Worm (Caenorhabditis elegans) whole organism, L1 larva: ENCODE results near the gene T08G5.3.

Experiments used
- C04F5.9 ChIP-seq: sonication (generic microtip); optimal IDR thresholded peaks from 2 replicates; lab custom pipeline; 2016; ENCODE audit warnings: missing genetic modification characterization, missing compliant biosample characterization
- C16A3.4 ChIP-seq: fragments of 150-350 bp; optimal IDR thresholded peaks from 2 replicates; lab custom pipeline; 2014; ENCODE audit warnings: missing biosample characterization, missing genetic modification characterization
- F16B12.6 ChIP-seq: fragments of 150-350 bp; optimal IDR thresholded peaks from 2 replicates; lab custom pipeline; 2014; ENCODE audit warnings: missing biosample characterization, missing genetic modification characterization
- ceh-63 ChIP-seq: fragments of 200-800 bp; sonication (Bioruptor generic); optimal IDR thresholded peaks from 2 replicates; lab custom pipeline; 2018; ENCODE audit warnings: mild to moderate bottlenecking, missing genetic modification characterization, missing compliant biosample characterization
- ceh-8 ChIP-seq: fragments of 200-800 bp; sonication (Bioruptor generic); optimal IDR thresholded peaks from 2 replicates; lab custom pipeline; 2018; ENCODE audit warnings: mild to moderate bottlenecking, missing genetic modification characterization, moderate library complexity, missing compliant biosample characterization
- ceh-82 ChIP-seq, 3 experiments: fragments of 150-350 bp in 1 of 3; sonication (generic microtip) in 2 of 3; optimal IDR thresholded peaks; 2 replicates each; lab custom pipeline; 2014 to 2017; ENCODE audit warnings: missing biosample characterization in 3 of 3, missing genetic modification characterization in 3 of 3
- ceh-90 ChIP-seq: sonication (generic microtip); optimal IDR thresholded peaks from 2 replicates; lab custom pipeline; 2016; ENCODE audit warnings: missing genetic modification characterization, missing compliant biosample characterization
- dpl-1 ChIP-seq, 3 experiments: fragments of 150-350 bp in 2 of 3; sonication (generic microtip) in 1 of 3; optimal IDR thresholded peaks; 2 replicates each; lab custom pipeline; 2014 to 2017; ENCODE audit warnings: missing biosample characterization in 3 of 3, missing genetic modification characterization in 3 of 3, missing genetic modification reagents in 3 of 3
- efl-1 ChIP-seq, 4 experiments: fragments of 150-350 bp; optimal IDR thresholded peaks in 3 of 4; peaks in 1 of 4; 1 replicate in 1 of 4; 2 replicates in 3 of 4; lab custom pipeline; 2014; ENCODE audit warnings: missing biosample characterization in 2 of 4, missing genetic modification characterization in 2 of 4, missing genetic modification reagents in 2 of 4
- efl-3 ChIP-seq: fragments of 200-800 bp; sonication (Bioruptor generic); optimal IDR thresholded peaks from 2 replicates; lab custom pipeline; 2018; ENCODE audit warnings: mild to moderate bottlenecking, missing genetic modification characterization, missing compliant biosample characterization
- egl-13 ChIP-seq: sonication (generic microtip); optimal IDR thresholded peaks from 2 replicates; lab custom pipeline; 2016; ENCODE audit warnings: missing genotype, missing genetic modification reagents, missing genetic modification characterization, missing compliant biosample characterization
- egl-27 ChIP-seq, 2 experiments: fragments of 150-350 bp in 1 of 2; sonication (generic microtip); optimal IDR thresholded peaks; 3 replicates each; lab custom pipeline; 2017 to 2018; ENCODE audit warnings: missing biosample characterization in 2 of 2, missing genetic modification characterization in 2 of 2, missing genetic modification reagents in 2 of 2
- ets-5 ChIP-seq: fragments of 200-800 bp; sonication (Bioruptor generic); IDR thresholded peaks from 2 replicates; pipeline ENCODE4 v1.3.6; 2022; ENCODE audit warnings: missing genetic modification characterization, missing compliant biosample characterization
- fkh-4 ChIP-seq: sonication (generic microtip); optimal IDR thresholded peaks from 2 replicates; lab custom pipeline; 2016; ENCODE audit warnings: missing compliant biosample characterization, missing genetic modification characterization, borderline replicate concordance
- fkh-8 ChIP-seq: sonication (generic microtip); optimal IDR thresholded peaks from 2 replicates; lab custom pipeline; 2016; ENCODE audit warnings: mild to moderate bottlenecking, missing genetic modification characterization, missing compliant biosample characterization
- grh-1 ChIP-seq: fragments of 200-800 bp; sonication (Bioruptor generic); IDR thresholded peaks from 2 replicates; pipeline ENCODE4 v1.3.6; 2022; ENCODE audit warnings: missing genetic modification reagents, missing genetic modification characterization, missing compliant biosample characterization
- hpl-2 ChIP-seq: fragments of 150-350 bp; optimal IDR thresholded peaks from 2 replicates; lab custom pipeline; 2014; ENCODE audit warnings: missing biosample characterization, missing genetic modification reagents, missing genetic modification characterization
- jun-1 ChIP-seq: fragments of 150-350 bp; optimal IDR thresholded peaks from 2 replicates; lab custom pipeline; 2014; ENCODE audit warnings: missing biosample characterization, missing genetic modification reagents, missing genetic modification characterization
- lin-13 ChIP-seq: fragments of 150-350 bp; optimal IDR thresholded peaks from 2 replicates; lab custom pipeline; 2014; ENCODE audit warnings: missing biosample characterization, missing genetic modification reagents, missing genetic modification characterization
- lin-39 ChIP-seq: fragments of 150-350 bp; optimal IDR thresholded peaks from 2 replicates; lab custom pipeline; 2014; ENCODE audit warnings: missing biosample characterization, missing genetic modification reagents, missing genetic modification characterization
- lsy-2 ChIP-seq, 2 experiments: fragments of 150-350 bp; optimal IDR thresholded peaks; 2 replicates each; lab custom pipeline; 2014; ENCODE audit warnings: missing biosample characterization in 2 of 2, missing genetic modification characterization in 2 of 2
- mab-9 ChIP-seq: fragments of 200-800 bp; sonication (Bioruptor generic); IDR thresholded peaks from 2 replicates; pipeline ENCODE4 v1.3.6; 2022; ENCODE audit warnings: missing genetic modification reagents, missing genetic modification characterization, missing compliant biosample characterization
- mep-1 ChIP-seq: fragments of 150-350 bp; optimal IDR thresholded peaks from 2 replicates; lab custom pipeline; 2014; ENCODE audit warnings: missing biosample characterization, missing genetic modification characterization
- nhr-12 ChIP-seq: sonication (generic microtip); optimal IDR thresholded peaks from 2 replicates; lab custom pipeline; 2017; ENCODE audit warnings: missing biosample characterization, missing genetic modification characterization
- nhr-237 ChIP-seq: fragments of 150-350 bp; optimal IDR thresholded peaks from 2 replicates; lab custom pipeline; 2014; ENCODE audit warnings: missing biosample characterization, missing genetic modification characterization
- nhr-47 ChIP-seq: sonication (generic microtip); optimal IDR thresholded peaks from 2 replicates; lab custom pipeline; 2016; ENCODE audit warnings: mild to moderate bottlenecking, missing genetic modification characterization, moderate library complexity, missing compliant biosample characterization
- nhr-84 ChIP-seq: sonication (generic microtip); optimal IDR thresholded peaks from 2 replicates; lab custom pipeline; 2017; ENCODE audit warnings: missing biosample characterization, missing genetic modification characterization
- nhr-85 ChIP-seq: sonication (generic microtip); peaks from one replicate; lab custom pipeline; 2016; ENCODE audit warnings: missing genetic modification characterization, inconsistent platforms, missing compliant biosample characterization
- pax-3 ChIP-seq: fragments of 200-800 bp; sonication (Bioruptor generic); optimal IDR thresholded peaks from 2 replicates; lab custom pipeline; 2018; ENCODE audit warnings: mild to moderate bottlenecking, missing genetic modification characterization, moderate library complexity, missing compliant biosample characterization
- sox-4 ChIP-seq: sonication (generic microtip); optimal IDR thresholded peaks from 2 replicates; lab custom pipeline; 2016; ENCODE audit warnings: missing genetic modification characterization, missing compliant biosample characterization
- sptf-1 ChIP-seq: fragments of 150-350 bp; optimal IDR thresholded peaks from 2 replicates; lab custom pipeline; 2014; ENCODE audit warnings: missing biosample characterization, missing genetic modification characterization
- sup-37 ChIP-seq: fragments of 200-800 bp; sonication (Bioruptor generic); optimal IDR thresholded peaks from 2 replicates; lab custom pipeline; 2018; ENCODE audit warnings: mild to moderate bottlenecking, missing genetic modification characterization, missing compliant biosample characterization
- tlp-1 ChIP-seq: fragments of 150-350 bp; optimal IDR thresholded peaks from 2 replicates; lab custom pipeline; 2014; ENCODE audit warnings: missing biosample characterization, missing genetic modification characterization
- unc-98 ChIP-seq: fragments of 200-800 bp; sonication (Bioruptor generic); IDR thresholded peaks from 2 replicates; pipeline ENCODE4 v1.3.6; 2022; ENCODE audit warnings: missing genetic modification characterization, missing compliant biosample characterization
- xbp-1 ChIP-seq: sonication (generic microtip); optimal IDR thresholded peaks from 2 replicates; lab custom pipeline; 2016; ENCODE audit warnings: missing genetic modification characterization, missing compliant biosample characterization
- zag-1 ChIP-seq: fragments of 150-350 bp; optimal IDR thresholded peaks from 2 replicates; lab custom pipeline; 2014; ENCODE audit warnings: missing biosample characterization, missing genetic modification characterization
- ztf-4 ChIP-seq: fragments of 150-350 bp; optimal IDR thresholded peaks from 2 replicates; lab custom pipeline; 2014; ENCODE audit warnings: missing biosample characterization, missing genetic modification characterization

The T08G5.3 gene

DNA sequence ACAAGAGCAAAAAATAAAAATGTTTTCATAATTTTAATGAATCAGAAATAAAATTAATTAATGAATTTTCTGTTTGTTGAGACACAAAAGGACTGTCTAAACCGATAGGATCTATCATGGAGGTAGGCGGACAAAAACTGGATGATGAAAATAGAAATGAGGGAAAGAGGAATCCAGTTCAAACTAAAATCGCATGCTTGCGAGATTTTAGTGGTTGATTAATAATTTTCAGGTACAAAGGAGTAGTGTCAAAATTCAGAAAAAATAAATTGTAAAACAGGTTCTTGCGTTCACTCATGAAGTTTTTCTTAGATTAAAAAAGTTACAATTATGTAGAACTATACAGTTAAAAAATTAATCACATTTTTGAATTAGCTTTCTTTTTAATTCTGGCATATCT lies at the start of gene T08G5.3:
Gene T08G5.3 (minus strand): TSS at position 101 of the 400 bp plus-strand sequence.
- TF ChIP-seq ceh-8 (no peak), xbp-1 (tag; lab: Kevin White, UChicago) (no peak), ztf-4 (tag; lab: Kevin White, UChicago) (no peak), egl-13 (tag; lab: Kevin White, UChicago) (no peak), C04F5.9 (tag; lab: Kevin White, UChicago) (no peak), sptf-1 (tag; lab: Kevin White, UChicago) (no peak), efl-3 (GFP tag; lab: Kevin White, UChicago) (no peak), nhr-85 (tag; lab: Kevin White, UChicago) (no peak), lin-13 (GFP tag; lab: Kevin White, UChicago) (no peak), ceh-63 (GFP tag; lab: Kevin White, UChicago) (no peak), mep-1 (tag; lab: Kevin White, UChicago) (no peak), fkh-4 (tag; lab: Kevin White, UChicago) (no peak)

DNA sequence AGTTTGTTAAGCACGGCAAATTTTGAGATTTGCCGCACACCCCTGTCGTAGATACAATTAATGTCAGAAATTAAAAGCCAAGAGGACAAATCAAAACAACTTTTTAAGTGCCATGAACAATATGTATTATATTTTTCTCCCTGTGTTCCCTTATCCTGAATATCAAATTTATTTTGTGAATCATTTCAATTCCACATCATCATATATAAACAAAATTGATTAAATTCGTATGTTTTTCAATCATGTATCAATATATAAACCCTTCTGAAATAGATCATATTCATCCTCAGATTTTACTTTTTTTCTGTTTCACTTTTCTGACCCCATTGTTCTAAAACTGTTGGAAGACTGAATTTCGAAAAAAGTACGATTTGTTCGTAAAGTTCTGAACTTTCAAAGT lies 46.9 kb upstream of the T08G5.3 start, which contains the start of gene D1086.11:
Gene D1086.11 (plus strand): TSS at position 301 of the 400 bp plus-strand sequence.
- TF ChIP-seq sptf-1 (tag; lab: Kevin White, UChicago) (no peak), lsy-2 (tag; optimal IDR thresholded peaks at IDR 0.05; lab: Kevin White, UChicago) (no peak), nhr-84 (tag; lab: Kevin White, UChicago) (no peak), egl-27 (tag; optimal IDR thresholded peaks at IDR 0.05; lab: Kevin White, UChicago) (no peak), unc-98 (no peak), ztf-4 (tag; lab: Kevin White, UChicago) (no peak), hpl-2 (GFP tag; lab: Kevin White, UChicago) (no peak), ets-5 (GFP tag; lab: Robert Waterston, UW) (no peak), efl-3 (GFP tag; lab: Kevin White, UChicago) (no peak), ceh-8 (no peak), zag-1 (tag; lab: Kevin White, UChicago) (no peak), sox-4 (no peak), C16A3.4 (tag; lab: Kevin White, UChicago) (no peak), sup-37 (GFP tag; lab: Kevin White, UChicago) (no peak), ceh-90 (no peak), mab-9 (no peak), F16B12.6 (tag; lab: Kevin White, UChicago) (no peak), ceh-82 (tag; optimal IDR thresholded peaks at IDR 0.05; lab: Kevin White, UChicago) (no peak), fkh-8 (no peak)

ce11 chrV:14069899-14070298 lies 42.6 kb upstream of the T08G5.3 start:
- TF ChIP-seq ceh-90 (no peak), efl-1 (optimal IDR thresholded peaks at IDR 0.05; lab: Kevin White, UChicago) (no peak), efl-1 (GFP tag; optimal IDR thresholded peaks at IDR 0.05 in 1 of 2; lab: Kevin White, UChicago) (no peak), xbp-1 (tag; lab: Kevin White, UChicago) (no peak), ets-5 (GFP tag; lab: Robert Waterston, UW) (no peak), lin-39 (tag; lab: Kevin White, UChicago) (no peak), pax-3 (tag; lab: Kevin White, UChicago) (no peak), F16B12.6 (tag; lab: Kevin White, UChicago) (no peak), lsy-2 (tag; optimal IDR thresholded peaks at IDR 0.05; lab: Kevin White, UChicago) (no peak), nhr-237 (tag; lab: Kevin White, UChicago) (no peak), tlp-1 (no peak), efl-3 (GFP tag; lab: Kevin White, UChicago) (no peak), nhr-12 (no peak), dpl-1 (GFP tag; optimal IDR thresholded peaks at IDR 0.05; lab: Kevin White, UChicago) (no peak), nhr-47 (tag; lab: Kevin White, UChicago) (no peak), jun-1 (tag; lab: Kevin White, UChicago) (no peak), grh-1 (no peak)
